Worm (Caenorhabditis elegans) whole organism, young adult: ENCODE results near the gene col-130.

Experiments used
- B0035.1 ChIP-seq: sonication (generic microtip); optimal IDR thresholded peaks from 2 replicates; lab custom pipeline; 2016; ENCODE audit warnings: missing genetic modification characterization, mild to moderate bottlenecking, missing compliant biosample characterization, missing genotype, missing genetic modification reagents
- F10E7.11 ChIP-seq: sonication (generic microtip); optimal IDR thresholded peaks from 2 replicates; lab custom pipeline; 2017; ENCODE audit warnings: mild to moderate bottlenecking, missing genetic modification characterization, moderate library complexity, missing compliant biosample characterization
- F23B12.7 ChIP-seq: sonication (generic microtip); optimal IDR thresholded peaks from 2 replicates; lab custom pipeline; 2017; ENCODE audit warnings: missing genetic modification characterization, mild to moderate bottlenecking, missing compliant biosample characterization, antibody characterized with exemption, moderate library complexity; ENCODE audit not compliant: insufficient read depth
- F33H1.4 ChIP-seq: fragments of 200-800 bp; sonication (Bioruptor generic); IDR thresholded peaks from 2 replicates; pipeline ENCODE4 v1.3.6; 2022; ENCODE audit warnings: missing genetic modification reagents, missing genetic modification characterization, missing compliant biosample characterization
- F37B4.10 ChIP-seq: fragments of 200-800 bp; sonication (Bioruptor generic); IDR thresholded peaks from 2 replicates; pipeline ENCODE4 v1.3.6; 2022; ENCODE audit warnings: missing genetic modification characterization, missing compliant biosample characterization
- F39B2.1 ChIP-seq: fragments of 200-800 bp; sonication (Bioruptor generic); IDR thresholded peaks from 2 replicates; pipeline ENCODE4 v1.3.6; 2022; ENCODE audit warnings: missing genetic modification reagents, missing genetic modification characterization, missing compliant biosample characterization
- K11D2.4 ChIP-seq: fragments of 200-800 bp; sonication (Bioruptor generic); IDR thresholded peaks from 2 replicates; pipeline ENCODE4 v1.3.6; 2022; ENCODE audit warnings: missing genetic modification reagents, missing genetic modification characterization, missing compliant biosample characterization
- K12H6.12 ChIP-seq: fragments of 200-800 bp; sonication (Bioruptor generic); optimal IDR thresholded peaks from 2 replicates; lab custom pipeline; 2018; ENCODE audit warnings: mild to moderate bottlenecking, missing genetic modification characterization, missing compliant biosample characterization
- T26A5.8 ChIP-seq: sonication (generic microtip); optimal IDR thresholded peaks from 2 replicates; lab custom pipeline; 2016; ENCODE audit warnings: missing genetic modification characterization, missing compliant biosample characterization
- Y56A3A.18 ChIP-seq: fragments of 200-800 bp; sonication (Bioruptor generic); IDR thresholded peaks from 2 replicates; pipeline ENCODE4 v1.3.6; 2022; ENCODE audit warnings: missing genetic modification reagents, missing genetic modification characterization, missing compliant biosample characterization
- Y67H2A.10 ChIP-seq: fragments of 200-800 bp; sonication (Bioruptor generic); conservative IDR thresholded peaks from 2 replicates; pipeline ENCODE4 v1.3.6; 2022; ENCODE audit warnings: missing genetic modification reagents, missing genetic modification characterization, missing compliant biosample characterization
- Y79H2A.3 ChIP-seq: fragments of 200-800 bp; sonication (Bioruptor generic); conservative IDR thresholded peaks from 2 replicates; pipeline ENCODE4 v1.3.6; 2022; ENCODE audit warnings: missing genetic modification reagents, missing genetic modification characterization, missing compliant biosample characterization
- ZK185.1 ChIP-seq: sonication (generic microtip); optimal IDR thresholded peaks from 2 replicates; lab custom pipeline; 2016; ENCODE audit warnings: mild to moderate bottlenecking, missing genetic modification characterization, missing compliant biosample characterization; ENCODE audit not compliant: poor library complexity, severe bottlenecking
- akir-1 ChIP-seq: fragments of 200-800 bp; sonication (Bioruptor generic); optimal IDR thresholded peaks from 2 replicates; lab custom pipeline; 2018; ENCODE audit warnings: mild to moderate bottlenecking, missing genetic modification characterization, moderate library complexity, missing compliant biosample characterization
- ama-1 ChIP-seq, 3 experiments: fragments of 150-350 bp in 1 of 3; sonication (generic microtip) in 2 of 3; optimal IDR thresholded peaks; 2 replicates each; lab custom pipeline; 2014 to 2018; ENCODE audit warnings: missing biosample characterization in 2 of 3, missing genetic modification characterization in 2 of 3, missing genetic modification reagents in 2 of 3
- aptf-3 ChIP-seq: fragments of 200-800 bp; sonication (Bioruptor generic); IDR thresholded peaks from 2 replicates; pipeline ENCODE4 v1.3.6; 2022; ENCODE audit warnings: missing genetic modification characterization, missing compliant biosample characterization
- athp-1 ChIP-seq: sonication (generic microtip); optimal IDR thresholded peaks from 2 replicates; lab custom pipeline; 2017; ENCODE audit warnings: mild to moderate bottlenecking, missing genetic modification characterization, missing compliant biosample characterization
- cebp-2 ChIP-seq: fragments of 200-800 bp; sonication (Bioruptor generic); IDR thresholded peaks from 2 replicates; pipeline ENCODE4 v1.3.6; 2022; ENCODE audit warnings: missing genetic modification characterization, missing compliant biosample characterization
- ceh-40 ChIP-seq: fragments of 200-800 bp; sonication (Bioruptor generic); IDR thresholded peaks from 2 replicates; pipeline ENCODE4 v1.3.6; 2022; ENCODE audit warnings: missing genetic modification characterization, missing compliant biosample characterization
- ceh-91 ChIP-seq: fragments of 200-800 bp; sonication (Bioruptor generic); IDR thresholded peaks from 2 replicates; pipeline ENCODE4 v1.3.6; 2022; ENCODE audit warnings: missing genetic modification reagents, missing genetic modification characterization, missing compliant biosample characterization
- chd-7 ChIP-seq: sonication (generic microtip); optimal IDR thresholded peaks from 2 replicates; lab custom pipeline; 2016; ENCODE audit warnings: mild to moderate bottlenecking, missing genetic modification characterization, moderate library complexity, missing compliant biosample characterization
- dpl-1 ChIP-seq: fragments of 150-350 bp; optimal IDR thresholded peaks from 2 replicates; lab custom pipeline; 2014; ENCODE audit warnings: missing biosample characterization, missing genetic modification reagents, missing genetic modification characterization
- him-1 ChIP-seq: sonication (generic microtip); optimal IDR thresholded peaks from 2 replicates; lab custom pipeline; 2016; ENCODE audit warnings: missing genotype, missing genetic modification reagents, missing genetic modification characterization, missing compliant biosample characterization
- hmg-1.2 ChIP-seq: fragments of 200-800 bp; sonication (Bioruptor generic); IDR thresholded peaks from 2 replicates; pipeline ENCODE4 v1.3.6; 2022; ENCODE audit warnings: missing genetic modification reagents, missing genetic modification characterization, missing compliant biosample characterization
- hrde-1 ChIP-seq: sonication (generic microtip); optimal IDR thresholded peaks from 2 replicates; lab custom pipeline; 2016; ENCODE audit warnings: missing genetic modification characterization, mild to moderate bottlenecking, missing compliant biosample characterization, moderate library complexity, missing genotype, missing genetic modification reagents, borderline replicate concordance
- hsf-1 ChIP-seq: fragments of 200-800 bp; sonication (Bioruptor generic); IDR thresholded peaks from 2 replicates; pipeline ENCODE4 v1.3.6; 2022; ENCODE audit warnings: missing genetic modification reagents, missing genetic modification characterization, missing compliant biosample characterization
- lag-1 ChIP-seq: fragments of 200-800 bp; sonication (Bioruptor generic); IDR thresholded peaks from 2 replicates; pipeline ENCODE4 v1.3.6; 2022; ENCODE audit warnings: missing genetic modification reagents, missing genetic modification characterization, missing compliant biosample characterization
- lin-35 ChIP-seq, 3 experiments: fragments of 150-350 bp in 2 of 3; sonication (generic microtip) in 1 of 3; optimal IDR thresholded peaks; 2 replicates each; lab custom pipeline; 2014 to 2018; ENCODE audit warnings: missing biosample characterization in 3 of 3, missing genetic modification characterization in 3 of 3, missing genetic modification reagents in 3 of 3
- madf-8 ChIP-seq: fragments of 200-800 bp; sonication (Bioruptor generic); conservative IDR thresholded peaks from 2 replicates; pipeline ENCODE4 v1.3.6; 2022; ENCODE audit warnings: missing genetic modification reagents, missing genetic modification characterization, missing compliant biosample characterization
- mcd-1 ChIP-seq: fragments of 200-800 bp; sonication (Bioruptor generic); IDR thresholded peaks from 2 replicates; pipeline ENCODE4 v1.3.6; 2022; ENCODE audit warnings: missing genetic modification reagents, missing genetic modification characterization, missing compliant biosample characterization
- mes-4 ChIP-seq: sonication (generic microtip); optimal IDR thresholded peaks from 2 replicates; lab custom pipeline; 2016; ENCODE audit warnings: missing genotype, missing genetic modification characterization, missing compliant biosample characterization
- nhr-179 ChIP-seq: sonication (generic microtip); optimal IDR thresholded peaks from 2 replicates; lab custom pipeline; 2016; ENCODE audit warnings: mild to moderate bottlenecking, missing genetic modification characterization, missing compliant biosample characterization
- pha-4 ChIP-seq: fragments of 150-350 bp; sonication (generic microtip); optimal IDR thresholded peaks from 2 replicates; lab custom pipeline; 2014; ENCODE audit warnings: missing biosample characterization, missing genetic modification reagents, missing genetic modification characterization
- rec-8 ChIP-seq, 2 experiments: sonication (generic microtip); optimal IDR thresholded peaks; 2 replicates each; lab custom pipeline; 2016; ENCODE audit warnings: mild to moderate bottlenecking in 2 of 2, missing genetic modification characterization in 2 of 2, missing genetic modification reagents in 2 of 2, missing genotype in 2 of 2, missing biosample characterization in 1 of 2, missing compliant biosample characterization in 1 of 2, moderate library complexity in 1 of 2
- sdz-38 ChIP-seq: sonication (generic microtip); optimal IDR thresholded peaks from 2 replicates; lab custom pipeline; 2016; ENCODE audit warnings: missing genotype, missing genetic modification characterization, missing compliant biosample characterization
- sea-2 ChIP-seq: fragments of 200-800 bp; sonication (Bioruptor generic); IDR thresholded peaks from 2 replicates; pipeline ENCODE4 v1.3.6; 2022; ENCODE audit warnings: missing genetic modification characterization, missing compliant biosample characterization
- snpc-1.1 ChIP-seq: sonication (generic microtip); optimal IDR thresholded peaks from 2 replicates; lab custom pipeline; 2017; ENCODE audit warnings: missing genetic modification characterization, mild to moderate bottlenecking, missing compliant biosample characterization, antibody characterized with exemption, moderate library complexity, missing genotype, missing genetic modification reagents; ENCODE audit not compliant: insufficient read depth
- snpc-1.3 ChIP-seq: sonication (generic microtip); optimal IDR thresholded peaks from 2 replicates; lab custom pipeline; 2017; ENCODE audit warnings: missing genetic modification characterization, mild to moderate bottlenecking, missing compliant biosample characterization, antibody characterized with exemption, moderate library complexity, missing genotype, missing genetic modification reagents; ENCODE audit not compliant: insufficient read depth
- snpc-4 ChIP-seq, 5 experiments: fragments of 150-350 bp in 1 of 5; sonication (generic microtip) in 4 of 5; optimal IDR thresholded peaks; 2 replicates each; lab custom pipeline; 2014 to 2018; ENCODE audit warnings: missing genetic modification characterization in 5 of 5, missing biosample characterization in 3 of 5, antibody characterized with exemption in 2 of 5, mild to moderate bottlenecking in 2 of 5, missing compliant biosample characterization in 2 of 5, missing genotype in 2 of 5, moderate library complexity in 2 of 5, missing genetic modification reagents in 1 of 5
- sptf-2 ChIP-seq: fragments of 200-800 bp; sonication (Bioruptor generic); optimal IDR thresholded peaks from 2 replicates; lab custom pipeline; 2018; ENCODE audit warnings: mild to moderate bottlenecking, missing genetic modification characterization, missing compliant biosample characterization
- tbx-9 ChIP-seq: sonication (generic microtip); optimal IDR thresholded peaks from 2 replicates; lab custom pipeline; 2016; ENCODE audit warnings: borderline replicate concordance, missing genetic modification characterization, inconsistent platforms, missing compliant biosample characterization
- ztf-28 ChIP-seq: fragments of 200-800 bp; sonication (Bioruptor generic); IDR thresholded peaks from 2 replicates; pipeline ENCODE4 v1.3.6; 2022; ENCODE audit warnings: missing genetic modification reagents, missing genetic modification characterization, missing compliant biosample characterization

Gene col-130

DNA sequence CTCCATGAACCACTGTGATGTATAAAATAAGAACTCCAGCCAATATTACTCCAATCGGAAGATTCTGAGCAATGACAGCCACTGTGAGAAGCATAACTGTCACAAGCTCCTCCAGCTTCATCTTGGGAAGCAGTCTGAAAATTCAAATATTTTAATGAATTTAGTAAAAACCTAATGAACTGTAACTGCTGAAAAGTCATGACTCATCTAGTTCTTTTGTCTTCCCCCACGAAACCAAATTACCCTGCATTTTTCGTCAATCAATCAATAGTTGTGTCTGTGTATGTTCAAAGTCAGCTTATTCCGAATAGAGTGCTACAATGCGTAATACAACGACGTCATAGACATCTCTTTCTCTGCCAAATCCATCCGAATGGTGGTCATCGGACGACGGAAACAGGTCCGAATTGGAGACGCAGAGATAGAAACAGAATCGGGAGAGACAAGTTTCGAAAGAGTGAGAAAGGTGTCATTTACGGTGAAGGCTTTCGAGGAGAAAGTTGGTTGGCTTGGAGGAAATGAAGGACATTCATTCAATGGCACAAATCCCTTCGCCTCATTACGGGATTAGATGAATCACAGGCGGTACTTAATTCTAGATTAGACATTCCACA, 31.6 kb downstream of the col-130 start:
- TF ChIP-seq sdz-38 (tag; lab: Kevin White, UChicago) (no peak), cebp-2 (GFP tag; lab: Robert Waterston, UW) (0 out of 2 replicates have a peak, but pooled peaks have one; percentile 41)

DNA sequence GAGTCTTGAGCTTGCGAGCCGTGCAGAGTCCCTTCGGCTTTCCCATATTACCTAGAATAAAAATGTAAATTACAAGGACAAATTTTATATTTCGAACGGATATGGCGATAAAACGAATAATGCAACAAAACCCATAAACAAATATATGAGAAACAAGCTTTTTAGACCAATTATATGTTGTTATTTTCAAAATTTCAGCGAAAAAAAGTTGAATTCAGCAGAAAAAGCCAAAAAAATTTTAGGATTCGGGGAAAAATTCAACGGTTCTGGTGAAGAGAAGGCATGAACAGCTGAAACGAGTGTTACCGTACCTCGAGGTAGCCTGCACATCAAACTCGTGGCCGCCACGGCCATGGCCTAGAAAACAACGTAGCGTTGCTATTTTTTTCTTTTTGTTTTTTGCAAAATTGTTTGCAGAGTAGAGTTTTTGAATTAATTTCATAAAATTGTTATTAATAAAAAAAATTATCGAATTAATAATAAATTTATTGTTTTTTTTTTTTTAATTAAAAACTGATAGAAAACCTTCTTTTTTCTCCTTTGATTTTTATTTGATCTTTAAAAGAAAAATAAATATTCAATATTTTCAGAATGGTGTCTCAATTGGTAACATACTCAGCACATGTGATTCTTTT, 37.2 kb downstream of the col-130 start, which contains the start of the genes rps-23 and dpm-3:
Gene rps-23 (minus strand): TSS at position 51 of the 635 bp plus-strand sequence.
Gene dpm-3 (plus strand): TSS at position 585 of the 635 bp plus-strand sequence.
- TF ChIP-seq him-1 = peak; percentile 71
- TF ChIP-seq B0035.1 (tag; lab: Kevin White, UChicago) = peak; percentile 40
- no peak for TF ChIP-seq aptf-3
- TF ChIP-seq rec-8 (tag; optimal IDR thresholded peaks at IDR 0.05; lab: Kevin White, UChicago) = peak; percentile 68 to 85
- peak; percentile 92 for TF ChIP-seq Y67H2A.10 (GFP tag; lab: Robert Waterston, UW)
- TF ChIP-seq sea-2 (GFP tag; lab: Robert Waterston, UW) = no peak
- peak; percentile 33 for TF ChIP-seq chd-7 (tag; lab: Kevin White, UChicago)
- no peak for TF ChIP-seq T26A5.8 (tag; lab: Kevin White, UChicago)
- TF ChIP-seq ceh-40 = peak; percentile 86
- TF ChIP-seq tbx-9 = no peak
- peak; percentile 46 for TF ChIP-seq dpl-1 (GFP tag; lab: Kevin White, UChicago)
- peak; percentile 86 for TF ChIP-seq madf-8 (GFP tag; lab: Robert Waterston, UW)
- TF ChIP-seq mcd-1 (GFP tag; lab: Robert Waterston, UW) = peak; percentile 92
- TF ChIP-seq F10E7.11 (tag; lab: Kevin White, UChicago) = no peak
- peak; percentile 89 for TF ChIP-seq Y79H2A.3 (GFP tag; lab: Robert Waterston, UW)
- TF ChIP-seq hsf-1 (GFP tag; lab: Robert Waterston, UW) = peak; percentile 76
- TF ChIP-seq F23B12.7 (tag; lab: Kevin White, UChicago) = peak; percentile 93
- peak; percentile 79 for TF ChIP-seq hmg-1.2 (GFP tag; lab: Robert Waterston, UW)
- TF ChIP-seq snpc-1.1 (tag; lab: Kevin White, UChicago) = peak; percentile 30
- TF ChIP-seq lin-35 (GFP tag; optimal IDR thresholded peaks at IDR 0.05; lab: Kevin White, UChicago) = peak in 2 of 3 experiments; percentile 18 to 86
- peak; percentile 89 for TF ChIP-seq athp-1 (tag; lab: Kevin White, UChicago)
- TF ChIP-seq K11D2.4 (GFP tag; lab: Robert Waterston, UW) = peak; percentile 88
- TF ChIP-seq Y56A3A.18 (GFP tag; lab: Robert Waterston, UW) = peak; percentile 84
- peak; percentile 98 for TF ChIP-seq ztf-28 (GFP tag; lab: Robert Waterston, UW)
- TF ChIP-seq snpc-4 (GFP tag; optimal IDR thresholded peaks at IDR 0.05; lab: Kevin White, UChicago) = peak; percentile 50
- TF ChIP-seq snpc-4 (tag; optimal IDR thresholded peaks at IDR 0.05; lab: Kevin White, UChicago) = peak; percentile 65 to 82 (median 76)
- no peak for TF ChIP-seq mes-4
- no peak for TF ChIP-seq nhr-179 (tag; lab: Kevin White, UChicago)
- TF ChIP-seq ceh-91 (GFP tag; lab: Robert Waterston, UW) = peak; percentile 95
- TF ChIP-seq snpc-1.3 = peak; percentile 94
- TF ChIP-seq hrde-1 (tag; lab: Kevin White, UChicago) = peak; percentile 69
- peak; percentile 98 for TF ChIP-seq F33H1.4 (GFP tag; lab: Robert Waterston, UW)
- TF ChIP-seq pha-4 (tag; lab: Kevin White, UChicago) = peak; percentile 93
- peak; percentile 91 for TF ChIP-seq ZK185.1 (tag; lab: Kevin White, UChicago)
- peak; percentile 91; the same call in 1 of the 2 replicates for TF ChIP-seq cebp-2 (GFP tag; lab: Robert Waterston, UW)
- TF ChIP-seq F37B4.10 (GFP tag; lab: Robert Waterston, UW) = no peak
- TF ChIP-seq ama-1 (optimal IDR thresholded peaks at IDR 0.05; lab: Kevin White, UChicago) = no peak
- no peak for TF ChIP-seq ama-1 (GFP tag; optimal IDR thresholded peaks at IDR 0.05; lab: Kevin White, UChicago)
- TF ChIP-seq K12H6.12 (tag; lab: Kevin White, UChicago) = peak; percentile 91
- peak; percentile 81; the same call in 1 of the 2 replicates for TF ChIP-seq F39B2.1 (GFP tag; lab: Robert Waterston, UW)
- TF ChIP-seq lag-1 (GFP tag; lab: Robert Waterston, UW) = 0 out of 2 replicates have a peak, but pooled peaks have one; percentile 32
- no peak for TF ChIP-seq sdz-38 (tag; lab: Kevin White, UChicago)
- peak; percentile 40 for TF ChIP-seq sptf-2
- TF ChIP-seq akir-1 (GFP tag; lab: Kevin White, UChicago) = no peak
